Fruit fly (Drosophila melanogaster): Measurements from ENCODE around the gene CG2217.

DNA sequence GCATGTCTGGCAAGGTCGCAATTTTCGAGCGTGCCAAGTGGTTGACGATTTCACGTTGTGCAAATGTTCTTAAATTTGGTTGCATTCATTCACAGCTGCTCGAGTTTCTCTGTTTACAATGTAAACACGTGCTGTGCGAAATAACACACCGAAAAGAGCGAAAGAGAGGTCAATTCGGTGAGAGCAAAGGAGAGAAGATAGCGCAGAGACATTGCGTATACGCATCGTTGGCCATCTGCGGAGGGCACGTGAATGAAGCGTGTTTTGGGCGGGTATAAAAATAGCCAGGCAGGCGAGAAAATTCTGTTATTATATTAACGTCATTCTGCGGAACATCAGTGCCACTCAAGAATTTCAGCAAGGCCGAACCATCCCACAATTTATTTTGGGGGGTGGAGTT lies 31.7 kb upstream of the CG2217 start:
- TF ChIP-seq CG12768 (GFP tag; optimal IDR thresholded peaks at IDR 0.05): no peak
- TF ChIP-seq Mnt (GFP tag; optimal IDR thresholded peaks at IDR 0.05): peak; percentile 50
- TF ChIP-seq CG33017 (tag; optimal IDR thresholded peaks at IDR 0.05): no peak
- no peak for TF ChIP-seq CG11617 (GFP tag; optimal IDR thresholded peaks at IDR 0.05)
- TF ChIP-seq kay (GFP tag; ENCODE audit: borderline replicate concordance): peak; percentile 44
